Worm (Caenorhabditis elegans) whole organism, L1 larva: ENCODE data around the gene F36G3.2.

ENCODE experiments used
- F16B12.6 ChIP-seq: fragments of 150-350 bp; optimal IDR thresholded peaks from 2 replicates; lab custom pipeline; 2014; ENCODE audit warnings: missing biosample characterization, missing genetic modification characterization
- Y116A8C.19 ChIP-seq: sonication (generic microtip); optimal IDR thresholded peaks from 2 replicates; lab custom pipeline; 2016; ENCODE audit warnings: missing compliant biosample characterization, missing genetic modification characterization, borderline replicate concordance
- aly-2 ChIP-seq: fragments of 150-350 bp; optimal IDR thresholded peaks from 2 replicates; lab custom pipeline; 2014; ENCODE audit warnings: missing biosample characterization, missing genetic modification characterization
- ama-1 ChIP-seq: fragments of 150-350 bp; optimal IDR thresholded peaks from 2 replicates; lab custom pipeline; 2014
- blmp-1 ChIP-seq: fragments of 150-350 bp; optimal IDR thresholded peaks from 2 replicates; lab custom pipeline; 2014; ENCODE audit warnings: missing biosample characterization, missing genetic modification characterization
- ces-1 ChIP-seq: fragments of 150-350 bp; optimal IDR thresholded peaks from 2 replicates; lab custom pipeline; 2014; ENCODE audit warnings: missing biosample characterization, missing genetic modification reagents, missing genetic modification characterization
- dpl-1 ChIP-seq, 3 experiments: fragments of 150-350 bp in 2 of 3; sonication (generic microtip) in 1 of 3; optimal IDR thresholded peaks; 2 replicates each; lab custom pipeline; 2014 to 2017; ENCODE audit warnings: missing biosample characterization in 3 of 3, missing genetic modification characterization in 3 of 3, missing genetic modification reagents in 3 of 3
- dsc-1 ChIP-seq: sonication (generic microtip); optimal IDR thresholded peaks from 2 replicates; lab custom pipeline; 2016; ENCODE audit warnings: mild to moderate bottlenecking, missing genetic modification characterization, missing compliant biosample characterization
- elt-3 ChIP-seq, 6 experiments: fragments of 150-350 bp in 1 of 6; sonication (generic microtip); optimal IDR thresholded peaks; 2 replicates each; lab custom pipeline; 2017 to 2018; ENCODE audit warnings: missing biosample characterization in 6 of 6, missing genetic modification characterization in 6 of 6, inconsistent platforms in 1 of 6
- ets-5 ChIP-seq: fragments of 200-800 bp; sonication (Bioruptor generic); IDR thresholded peaks from 2 replicates; pipeline ENCODE4 v1.3.6; 2022; ENCODE audit warnings: missing genetic modification characterization, missing compliant biosample characterization
- fkh-10 ChIP-seq: sonication (generic microtip); optimal IDR thresholded peaks from 2 replicates; lab custom pipeline; 2017; ENCODE audit warnings: missing biosample characterization, missing genetic modification reagents, missing genetic modification characterization
- fkh-4 ChIP-seq: sonication (generic microtip); optimal IDR thresholded peaks from 2 replicates; lab custom pipeline; 2016; ENCODE audit warnings: missing compliant biosample characterization, missing genetic modification characterization, borderline replicate concordance
- fkh-8 ChIP-seq: sonication (generic microtip); optimal IDR thresholded peaks from 2 replicates; lab custom pipeline; 2016; ENCODE audit warnings: mild to moderate bottlenecking, missing genetic modification characterization, missing compliant biosample characterization
- hlh-17 ChIP-seq: fragments of 200-800 bp; sonication (Bioruptor generic); optimal IDR thresholded peaks from 2 replicates; lab custom pipeline; 2018; ENCODE audit warnings: missing genetic modification characterization, mild to moderate bottlenecking, missing compliant biosample characterization, moderate library complexity, borderline replicate concordance
- jun-1 ChIP-seq: fragments of 150-350 bp; optimal IDR thresholded peaks from 2 replicates; lab custom pipeline; 2014; ENCODE audit warnings: missing biosample characterization, missing genetic modification reagents, missing genetic modification characterization
- lin-13 ChIP-seq: fragments of 150-350 bp; optimal IDR thresholded peaks from 2 replicates; lab custom pipeline; 2014; ENCODE audit warnings: missing biosample characterization, missing genetic modification reagents, missing genetic modification characterization
- lin-14 ChIP-seq: fragments of 200-800 bp; sonication (Bioruptor generic); optimal IDR thresholded peaks from 2 replicates; lab custom pipeline; 2018; ENCODE audit warnings: mild to moderate bottlenecking, missing genetic modification characterization, moderate library complexity, missing compliant biosample characterization
- lin-35 ChIP-seq, 2 experiments: fragments of 150-350 bp; optimal IDR thresholded peaks; 2 replicates each; lab custom pipeline; 2014; ENCODE audit warnings: missing biosample characterization in 2 of 2, missing genetic modification characterization in 2 of 2, missing genetic modification reagents in 2 of 2
- lin-39 ChIP-seq: fragments of 150-350 bp; optimal IDR thresholded peaks from 2 replicates; lab custom pipeline; 2014; ENCODE audit warnings: missing biosample characterization, missing genetic modification reagents, missing genetic modification characterization
- lir-3 ChIP-seq: sonication (generic microtip); optimal IDR thresholded peaks from 2 replicates; lab custom pipeline; 2016; ENCODE audit warnings: mild to moderate bottlenecking, missing genetic modification characterization, moderate library complexity, missing compliant biosample characterization; ENCODE audit not compliant: poor library complexity
- lsy-2 ChIP-seq, 2 experiments: fragments of 150-350 bp; optimal IDR thresholded peaks; 2 replicates each; lab custom pipeline; 2014; ENCODE audit warnings: missing biosample characterization in 2 of 2, missing genetic modification characterization in 2 of 2
- nhr-11 ChIP-seq: fragments of 150-350 bp; optimal IDR thresholded peaks from 2 replicates; lab custom pipeline; 2014; ENCODE audit warnings: missing biosample characterization, missing genetic modification characterization
- nhr-12 ChIP-seq: sonication (generic microtip); optimal IDR thresholded peaks from 2 replicates; lab custom pipeline; 2017; ENCODE audit warnings: missing biosample characterization, missing genetic modification characterization
- nhr-47 ChIP-seq: sonication (generic microtip); optimal IDR thresholded peaks from 2 replicates; lab custom pipeline; 2016; ENCODE audit warnings: mild to moderate bottlenecking, missing genetic modification characterization, moderate library complexity, missing compliant biosample characterization
- nhr-71 ChIP-seq: sonication (generic microtip); optimal IDR thresholded peaks from 2 replicates; lab custom pipeline; 2016; ENCODE audit warnings: mild to moderate bottlenecking, missing genetic modification characterization, moderate library complexity, missing compliant biosample characterization
- nhr-90 ChIP-seq: sonication (generic microtip); optimal IDR thresholded peaks from 2 replicates; lab custom pipeline; 2016; ENCODE audit warnings: mild to moderate bottlenecking, missing genetic modification characterization, missing compliant biosample characterization; ENCODE audit not compliant: poor library complexity
- rnt-1 ChIP-seq: sonication (generic microtip); optimal IDR thresholded peaks from 2 replicates; lab custom pipeline; 2016; ENCODE audit warnings: mild to moderate bottlenecking, missing genetic modification characterization, moderate library complexity, missing compliant biosample characterization
- snpc-4 ChIP-seq: fragments of 150-350 bp; optimal IDR thresholded peaks from 2 replicates; lab custom pipeline; 2014; ENCODE audit warnings: missing biosample characterization, missing genetic modification characterization
- snu-23 ChIP-seq: sonication (generic microtip); optimal IDR thresholded peaks from 2 replicates; lab custom pipeline; 2016; ENCODE audit warnings: missing genetic modification characterization, missing compliant biosample characterization
- sox-4 ChIP-seq: sonication (generic microtip); optimal IDR thresholded peaks from 2 replicates; lab custom pipeline; 2016; ENCODE audit warnings: missing genetic modification characterization, missing compliant biosample characterization
- sptf-1 ChIP-seq: fragments of 150-350 bp; optimal IDR thresholded peaks from 2 replicates; lab custom pipeline; 2014; ENCODE audit warnings: missing biosample characterization, missing genetic modification characterization
- swsn-7 ChIP-seq: sonication (generic microtip); optimal IDR thresholded peaks from 2 replicates; lab custom pipeline; 2016; ENCODE audit warnings: missing genetic modification characterization, missing compliant biosample characterization
- tbx-2 ChIP-seq: sonication (generic microtip); optimal IDR thresholded peaks from 2 replicates; lab custom pipeline; 2016; ENCODE audit warnings: missing genetic modification characterization, missing compliant biosample characterization
- tlp-1 ChIP-seq: fragments of 150-350 bp; optimal IDR thresholded peaks from 2 replicates; lab custom pipeline; 2014; ENCODE audit warnings: missing biosample characterization, missing genetic modification characterization
- unc-86 ChIP-seq: sonication (generic microtip); optimal IDR thresholded peaks from 2 replicates; lab custom pipeline; 2016; ENCODE audit warnings: missing genetic modification characterization, missing compliant biosample characterization
- vab-15 ChIP-seq: sonication (generic microtip); optimal IDR thresholded peaks from 2 replicates; lab custom pipeline; 2017; ENCODE audit warnings: missing genotype, mild to moderate bottlenecking, missing genetic modification characterization, missing compliant biosample characterization
- xbp-1 ChIP-seq: sonication (generic microtip); optimal IDR thresholded peaks from 2 replicates; lab custom pipeline; 2016; ENCODE audit warnings: missing genetic modification characterization, missing compliant biosample characterization
- zip-4 ChIP-seq: fragments of 200-800 bp; sonication (Bioruptor generic); optimal IDR thresholded peaks from 2 replicates; lab custom pipeline; 2018; ENCODE audit warnings: mild to moderate bottlenecking, missing genetic modification characterization, moderate library complexity, missing compliant biosample characterization
- ztf-11 ChIP-seq, 2 experiments: sonication (generic microtip); optimal IDR thresholded peaks; 2 replicates each; lab custom pipeline; 2016 to 2017; ENCODE audit warnings: missing genetic modification characterization in 2 of 2, missing biosample characterization in 1 of 2, missing compliant biosample characterization in 1 of 2
- ztf-4 ChIP-seq: fragments of 150-350 bp; optimal IDR thresholded peaks from 2 replicates; lab custom pipeline; 2014; ENCODE audit warnings: missing biosample characterization, missing genetic modification characterization

The F36G3.2 gene

ce11 chrX:9837989-9838541, 44.0 kb upstream of the F36G3.2 start, which contains the start of gene ipla-2 (continued):
- peak; percentile 47 for TF ChIP-seq jun-1
- peak; percentile 28 for TF ChIP-seq nhr-90 (tag; lab: Kevin White, UChicago)
- no peak for TF ChIP-seq elt-3 (tag; optimal IDR thresholded peaks at IDR 0.05; lab: Kevin White, UChicago)
- peak; percentile 88 for TF ChIP-seq snu-23
- TF ChIP-seq sox-4 (tag; lab: Kevin White, UChicago): no peak
- TF ChIP-seq ces-1 (GFP tag; lab: Kevin White, UChicago): no peak
- TF ChIP-seq F16B12.6 (tag; lab: Kevin White, UChicago): peak; percentile 20
- TF ChIP-seq ztf-11 (tag; optimal IDR thresholded peaks at IDR 0.05; lab: Kevin White, UChicago): no peak
- TF ChIP-seq ets-5 (GFP tag; lab: Robert Waterston, UW): no peak
- TF ChIP-seq lin-13: peak; percentile 67
- peak; percentile 70 for TF ChIP-seq swsn-7 (tag; lab: Kevin White, UChicago)
- TF ChIP-seq dsc-1 (tag; lab: Kevin White, UChicago): peak; percentile 15
- TF ChIP-seq dpl-1 (GFP tag; optimal IDR thresholded peaks at IDR 0.05; lab: Kevin White, UChicago): peak; percentile 40 to 59 (median 48)
- TF ChIP-seq sptf-1 (tag; lab: Kevin White, UChicago): no peak
- TF ChIP-seq fkh-8: peak; percentile 77
- TF ChIP-seq lin-35 (GFP tag; optimal IDR thresholded peaks at IDR 0.05; lab: Kevin White, UChicago): peak; percentile 26 to 75
- TF ChIP-seq rnt-1 (tag; lab: Kevin White, UChicago): peak; percentile 55
- TF ChIP-seq hlh-17 (GFP tag; lab: Kevin White, UChicago): no peak
- no peak for TF ChIP-seq unc-86 (tag; lab: Kevin White, UChicago)
- TF ChIP-seq ama-1 (lab: Kevin White, UChicago): no peak
- peak; percentile 65 for TF ChIP-seq nhr-47
- TF ChIP-seq blmp-1 (tag; lab: Kevin White, UChicago): peak; percentile 80
- TF ChIP-seq nhr-71 (tag; lab: Kevin White, UChicago): peak; percentile 82
- no peak for TF ChIP-seq zip-4 (GFP tag; lab: Kevin White, UChicago)
- TF ChIP-seq fkh-10: peak; percentile 46
- peak; percentile 67 for TF ChIP-seq tbx-2 (tag; lab: Kevin White, UChicago)
- TF ChIP-seq aly-2 (tag; lab: Kevin White, UChicago): no peak
- peak; percentile 10 for TF ChIP-seq ztf-4
- no peak for TF ChIP-seq vab-15 (tag; lab: Kevin White, UChicago)
- TF ChIP-seq nhr-12 (tag; lab: Kevin White, UChicago): no peak
- TF ChIP-seq lsy-2 (tag; optimal IDR thresholded peaks at IDR 0.05; lab: Kevin White, UChicago): peak; percentile 59 to 70
- no peak for TF ChIP-seq tlp-1 (tag; lab: Kevin White, UChicago)
- TF ChIP-seq snpc-4: peak; percentile 32
- no peak for TF ChIP-seq fkh-4
- TF ChIP-seq Y116A8C.19: no peak
- peak; percentile 59 for TF ChIP-seq xbp-1
- no peak for TF ChIP-seq nhr-11 (tag; lab: Kevin White, UChicago)
- no peak for TF ChIP-seq lir-3 (tag; lab: Kevin White, UChicago)

ce11 chrX:9832370-9832769, 38.3 kb upstream of the F36G3.2 start:
- peak; percentile 52 for TF ChIP-seq lin-14 (GFP tag; lab: Kevin White, UChicago)
- TF ChIP-seq lsy-2 (tag; optimal IDR thresholded peaks at IDR 0.05; lab: Kevin White, UChicago): peak in 1 of 2 experiments; percentile 3
- TF ChIP-seq rnt-1 (tag; lab: Kevin White, UChicago): peak; percentile 62
- peak; percentile 40 for TF ChIP-seq nhr-71 (tag; lab: Kevin White, UChicago)
- no peak for TF ChIP-seq lin-39 (tag; lab: Kevin White, UChicago)
